Fruit fly (Drosophila melanogaster) whole organism, pupa: ENCODE data around the gene CG13671.
A peak's percentile ranks its signal among the peaks of the same experiment; 100 is the strongest.

Source experiments
- CG10348 ChIP-seq: fragments of 200-800 bp; sonication (Bioruptor generic); IDR thresholded peaks from 2 replicates; pipeline ENCODE4 v1.3.6; 2022; ENCODE audit warnings: missing biosample characterization, missing genetic modification characterization
- CG12605 ChIP-seq: fragments of 200-800 bp; sonication (Bioruptor generic); IDR thresholded peaks from 2 replicates; pipeline ENCODE4 v1.3.6; 2022; ENCODE audit warnings: missing biosample characterization, missing genetic modification characterization
- CG13204 ChIP-seq: fragments of 200-800 bp; sonication (Bioruptor generic); optimal IDR thresholded peaks from 2 replicates; lab custom pipeline; 2018; ENCODE audit warnings: missing biosample characterization, mild to moderate bottlenecking, missing genetic modification characterization, moderate library complexity
- CG14655 ChIP-seq: fragments of 200-800 bp; sonication (Bioruptor generic); optimal IDR thresholded peaks from 3 replicates; lab custom pipeline; 2017; ENCODE audit warnings: mild to moderate bottlenecking, missing biosample characterization, missing genetic modification reagents, missing genetic modification characterization
- CG15710 ChIP-seq: fragments of 200-800 bp; sonication (Bioruptor generic); optimal IDR thresholded peaks from 2 replicates; lab custom pipeline; 2018; ENCODE audit warnings: missing biosample characterization, mild to moderate bottlenecking, missing genetic modification characterization, moderate library complexity
- CG17806 ChIP-seq: fragments of 200-800 bp; sonication (Bioruptor generic); optimal IDR thresholded peaks from 2 replicates; lab custom pipeline; 2018; ENCODE audit warnings: missing biosample characterization, mild to moderate bottlenecking, missing genetic modification characterization, moderate library complexity
- CG32121 ChIP-seq: fragments of 200-800 bp; sonication (Bioruptor generic); IDR thresholded peaks from 2 replicates; pipeline ENCODE4 v1.3.6; 2022; ENCODE audit warnings: missing biosample characterization, missing genetic modification characterization
- CG34367 ChIP-seq: fragments of 200-800 bp; sonication (Bioruptor generic); optimal IDR thresholded peaks from 2 replicates; lab custom pipeline; 2018; ENCODE audit warnings: missing biosample characterization, mild to moderate bottlenecking, missing genetic modification characterization
- CG4496 ChIP-seq: fragments of 200-800 bp; sonication (Bioruptor generic); IDR thresholded peaks from 3 replicates; pipeline ENCODE4 v1.3.6; 2022; ENCODE audit warnings: missing biosample characterization, missing genetic modification characterization
- CG8159 ChIP-seq: fragments of 200-800 bp; sonication (Bioruptor generic); optimal IDR thresholded peaks from 3 replicates; lab custom pipeline; 2018; ENCODE audit warnings: missing biosample characterization, mild to moderate bottlenecking, missing genetic modification characterization, moderate library complexity
- CG8301 ChIP-seq: fragments of 200-800 bp; sonication (Bioruptor generic); optimal IDR thresholded peaks from 2 replicates; lab custom pipeline; 2018; ENCODE audit warnings: missing biosample characterization, mild to moderate bottlenecking, missing genetic modification characterization
- CG9948 ChIP-seq: fragments of 200-800 bp; sonication (Bioruptor generic); optimal IDR thresholded peaks from 2 replicates; lab custom pipeline; 2018; ENCODE audit warnings: missing biosample characterization, mild to moderate bottlenecking, missing genetic modification characterization, moderate library complexity
- D1 ChIP-seq: fragments of 200-800 bp; sonication (Bioruptor generic); optimal IDR thresholded peaks from 2 replicates; lab custom pipeline; 2018; ENCODE audit warnings: missing biosample characterization, mild to moderate bottlenecking, missing genetic modification characterization, moderate library complexity
- EcR ChIP-seq: fragments of 200-800 bp; sonication (Bioruptor generic); optimal IDR thresholded peaks from 3 replicates; lab custom pipeline; 2019; ENCODE audit warnings: missing biosample characterization, missing genetic modification characterization, mild to moderate bottlenecking, moderate library complexity, missing genetic modification reagents
- Ets98B ChIP-seq: fragments of 200-800 bp; sonication (Bioruptor generic); IDR thresholded peaks from 2 replicates; pipeline ENCODE4 v1.3.6; 2022; ENCODE audit warnings: missing biosample characterization, missing genetic modification characterization
- Pif1A ChIP-seq: fragments of 200-800 bp; sonication (Bioruptor generic); optimal IDR thresholded peaks from 3 replicates; lab custom pipeline; 2016; ENCODE audit warnings: missing biosample characterization, missing genetic modification characterization
- Pif1B ChIP-seq: fragments of 200-800 bp; sonication (Bioruptor generic); optimal IDR thresholded peaks from 3 replicates; lab custom pipeline; 2016; ENCODE audit warnings: missing biosample characterization, missing genetic modification characterization
- Snoo ChIP-seq: fragments of 200-800 bp; sonication (Bioruptor generic); optimal IDR thresholded peaks from 3 replicates; lab custom pipeline; 2017; ENCODE audit warnings: missing biosample characterization, mild to moderate bottlenecking, missing genetic modification characterization, inconsistent platforms
- fd96Ca ChIP-seq: fragments of 200-800 bp; sonication (Bioruptor generic); IDR thresholded peaks from 3 replicates; pipeline ENCODE4 v1.3.6; 2022; ENCODE audit warnings: missing biosample characterization, missing genetic modification characterization
- gl ChIP-seq: fragments of 200-800 bp; sonication (Bioruptor generic); optimal IDR thresholded peaks from 2 replicates; lab custom pipeline; 2018; ENCODE audit warnings: missing biosample characterization, mild to moderate bottlenecking, missing genetic modification characterization
- rn ChIP-seq: fragments of 200-800 bp; sonication (Bioruptor generic); IDR thresholded peaks from 2 replicates; pipeline ENCODE4 v1.3.6; 2022; ENCODE audit warnings: missing biosample characterization, missing genetic modification characterization

Gene CG13671

dm6 chr3L:8323817-8324216 lies 24.0 kb downstream of the CG13671 start:
- TF ChIP-seq CG32121 (GFP tag; lab: Robert Waterston, UW) (no peak), CG13204 (GFP tag; lab: Kevin White, UChicago) (no peak), CG15710 (tag; lab: Kevin White, UChicago) (no peak), fd96Ca (no peak), EcR (no peak), CG34367 (tag; lab: Kevin White, UChicago) (no peak), CG14655 (no peak), CG9948 (tag; lab: Kevin White, UChicago) (no peak), CG17806 (tag; lab: Kevin White, UChicago) (no peak), Pif1B (GFP tag; lab: Kevin White, UChicago) (no peak), gl (tag; lab: Kevin White, UChicago) (no peak), rn (GFP tag; lab: Robert Waterston, UW) (no peak), CG12605 (GFP tag; lab: Robert Waterston, UW) (no peak), Ets98B (GFP tag; lab: Robert Waterston, UW) (no peak), D1 (no peak), CG8159 (tag; lab: Kevin White, UChicago) (no peak), CG10348 (no peak)
- TF ChIP-seq, all 21 proteins: peak for 0

dm6 chr3L:8325559-8325958 lies 25.7 kb downstream of the CG13671 start, which contains the start of gene CG34461:
CG34461 (plus strand) TSS chr3L:8325859.
- TF ChIP-seq CG32121 (GFP tag; lab: Robert Waterston, UW) = no peak
- 0 out of 3 replicates have a peak, but pooled peaks have one; percentile 45 for TF ChIP-seq CG4496 (GFP tag; lab: Robert Waterston, UW)

- TF ChIP-seq D1 (no peak), CG4496 (GFP tag; lab: Robert Waterston, UW) (no peak), CG12605 (GFP tag; lab: Robert Waterston, UW) (no peak), CG8301 (tag; lab: Kevin White, UChicago) (no peak), gl (tag; lab: Kevin White, UChicago) (no peak), CG17806 (tag; lab: Kevin White, UChicago) (no peak), CG32121 (GFP tag; lab: Robert Waterston, UW) (no peak), Snoo (tag; lab: Kevin White, UChicago) (no peak), CG8159 (tag; lab: Kevin White, UChicago) (no peak), EcR (no peak), CG15710 (tag; lab: Kevin White, UChicago) (no peak), CG9948 (tag; lab: Kevin White, UChicago) (no peak), CG10348 (no peak), Pif1B (GFP tag; lab: Kevin White, UChicago) (no peak), CG14655 (no peak)
These were observed 28.4 kb downstream of the CG13671 start, which contains the start of gene CG34462 for dm6 chr3L:8328283-8328682. CG34462 (plus strand) TSS chr3L:8328583.

dm6 chr3L:8329005-8329404 lies 29.1 kb downstream of the CG13671 start:
- no peak for TF ChIP-seq CG12605 (GFP tag; lab: Robert Waterston, UW)
- no peak for TF ChIP-seq fd96Ca
- peak; percentile 14 for TF ChIP-seq D1
- no peak for TF ChIP-seq CG13204 (GFP tag; lab: Kevin White, UChicago)
- TF ChIP-seq CG34367 (tag; lab: Kevin White, UChicago) = no peak
- no peak for TF ChIP-seq CG17806 (tag; lab: Kevin White, UChicago)

- TF ChIP-seq Pif1A (GFP tag; lab: Kevin White, UChicago) = no peak
- TF ChIP-seq CG4496 (GFP tag; lab: Robert Waterston, UW) = 0 out of 3 replicates have a peak, but pooled peaks have one; percentile 21
These were observed 31.6 kb downstream of the CG13671 start for dm6 chr3L:8331414-8331813.

dm6 chr3L:8333574-8333973 lies 33.7 kb downstream of the CG13671 start:
- TF ChIP-seq EcR = no peak
- no peak for TF ChIP-seq Pif1A (GFP tag; lab: Kevin White, UChicago)
- no peak for TF ChIP-seq CG32121 (GFP tag; lab: Robert Waterston, UW)
- TF ChIP-seq CG13204 (GFP tag; lab: Kevin White, UChicago) = no peak
- no peak for TF ChIP-seq CG14655
- TF ChIP-seq Ets98B (GFP tag; lab: Robert Waterston, UW) = no peak
- no peak for TF ChIP-seq CG8159 (tag; lab: Kevin White, UChicago)
- TF ChIP-seq Pif1B (GFP tag; lab: Kevin White, UChicago) = no peak
- no peak for TF ChIP-seq D1
- TF ChIP-seq CG12605 (GFP tag; lab: Robert Waterston, UW) = no peak
- TF ChIP-seq gl (tag; lab: Kevin White, UChicago) = no peak
- TF ChIP-seq, all 21 proteins: peak for 0

- no peak for TF ChIP-seq CG32121 (GFP tag; lab: Robert Waterston, UW)
- TF ChIP-seq rn (GFP tag; lab: Robert Waterston, UW) = no peak
- no peak for TF ChIP-seq CG4496 (GFP tag; lab: Robert Waterston, UW)
- TF ChIP-seq CG15710 (tag; lab: Kevin White, UChicago) = no peak
- TF ChIP-seq Pif1A (GFP tag; lab: Kevin White, UChicago) = no peak
- TF ChIP-seq gl (tag; lab: Kevin White, UChicago) = no peak
- TF ChIP-seq Snoo (tag; lab: Kevin White, UChicago) = no peak
- no peak for TF ChIP-seq CG8301 (tag; lab: Kevin White, UChicago)
- TF ChIP-seq fd96Ca = peak; percentile 13; the same call in 1 of the 3 replicates
- no peak for TF ChIP-seq Pif1B (GFP tag; lab: Kevin White, UChicago)
- TF ChIP-seq Ets98B (GFP tag; lab: Robert Waterston, UW) = 0 out of 2 replicates have a peak, but pooled peaks have one; percentile 35
These were observed 34.5 kb downstream of the CG13671 start for dm6 chr3L:8334338-8334737.
